Fruit fly (Drosophila melanogaster) whole organism: ENCODE results near the gene CheA75a.

ENCODE experiments used
- CG8478 ChIP-seq: fragments of >200 bp; optimal IDR thresholded peaks from 2 replicates; lab custom pipeline; 2018; ENCODE audit warnings: inconsistent platforms
- Dll ChIP-seq: fragments of >200 bp; optimal IDR thresholded peaks from 2 replicates; lab custom pipeline; 2017
- EcR ChIP-seq, 2 experiments: fragments of >200 bp; optimal IDR thresholded peaks; 2 replicates each; lab custom pipeline; 2017; ENCODE audit warnings: missing biosample characterization in 2 of 2, missing genetic modification characterization in 2 of 2, missing genetic modification reagents in 2 of 2
- pan ChIP-seq: fragments of >200 bp; optimal IDR thresholded peaks from 2 replicates; lab custom pipeline; 2017
- psq ChIP-seq: fragments of >200 bp; optimal IDR thresholded peaks from 2 replicates; lab custom pipeline; 2017
- usp ChIP-seq: fragments of >200 bp; optimal IDR thresholded peaks from 2 replicates; lab custom pipeline; 2017; ENCODE audit warnings: missing biosample characterization, missing genetic modification characterization, mixed read lengths

Gene CheA75a

DNA sequence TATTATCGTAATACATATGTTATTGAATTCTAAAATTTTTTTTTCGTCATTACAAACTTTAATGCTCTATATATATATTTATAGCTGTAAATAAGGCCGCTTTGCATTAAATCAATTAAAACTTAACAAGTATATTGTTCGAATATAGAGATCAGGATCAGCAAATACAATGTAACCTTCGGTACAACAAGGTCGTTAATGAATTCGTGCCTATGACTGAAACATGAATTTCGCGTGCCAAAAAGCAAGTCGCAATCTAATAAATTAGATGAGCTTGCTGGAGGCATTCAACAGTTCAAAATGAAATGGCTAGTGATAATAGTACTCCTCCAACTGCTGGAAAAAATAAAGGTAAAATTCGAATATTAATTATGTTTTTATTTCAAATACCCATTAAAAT is at the start of gene CheA75a:
CheA75a (plus strand) TSS at position 301 of the 400 bp plus-strand sequence.
- TF ChIP-seq Dll (no peak), pan (lab: Kevin White, UChicago) (no peak), CG8478 (lab: Kevin White, UChicago) (no peak), EcR (GFP tag; optimal IDR thresholded peaks at IDR 0.05; lab: Kevin White, UChicago) (no peak), psq (lab: Kevin White, UChicago) (no peak), usp (no peak)

DNA sequence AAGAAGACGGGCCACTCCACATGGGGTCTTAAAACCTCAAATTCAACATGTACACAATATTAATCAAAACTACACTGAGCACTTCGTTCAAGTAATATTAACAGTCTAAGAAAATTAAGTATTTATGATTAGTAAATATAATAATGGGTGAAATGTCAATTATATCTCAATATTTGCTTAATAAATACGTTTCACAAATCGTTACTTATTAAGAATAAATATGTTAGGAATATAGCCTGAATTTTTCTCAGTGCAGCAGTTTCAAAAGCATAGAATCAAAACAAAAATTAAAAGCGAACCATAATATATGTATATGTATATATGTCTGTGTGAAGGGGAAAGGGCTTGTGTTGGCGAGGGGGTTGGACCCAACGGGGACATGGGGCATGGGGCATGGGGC is 47.9 kb upstream of the CheA75a start:
- no peak for TF ChIP-seq psq (lab: Kevin White, UChicago)

DNA sequence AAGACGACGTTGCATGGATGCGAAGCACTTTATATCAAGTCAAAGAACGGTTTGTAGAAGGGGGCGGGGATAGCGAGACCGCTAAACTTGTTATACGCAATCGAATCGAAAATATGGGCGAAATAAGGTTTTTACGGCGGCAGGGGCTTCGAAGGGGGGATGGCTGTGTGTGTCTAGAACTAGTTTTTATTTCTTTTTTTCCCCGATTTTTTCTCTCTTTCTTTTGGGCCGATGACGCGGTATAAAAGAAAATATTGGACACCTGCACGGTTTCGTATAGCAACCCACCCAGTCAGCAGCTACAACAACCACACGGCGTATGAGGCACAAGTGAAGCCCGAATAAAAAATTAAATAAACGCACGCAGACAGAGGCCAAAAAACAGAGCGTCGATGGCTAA is 47.5 kb upstream of the CheA75a start:
- TF ChIP-seq usp: no peak
- no peak for TF ChIP-seq pan (lab: Kevin White, UChicago)
- TF ChIP-seq psq (lab: Kevin White, UChicago): no peak
- no peak for TF ChIP-seq EcR (GFP tag; optimal IDR thresholded peaks at IDR 0.05; lab: Kevin White, UChicago)
- no peak for TF ChIP-seq CG8478 (lab: Kevin White, UChicago)
- no peak for TF ChIP-seq Dll

DNA sequence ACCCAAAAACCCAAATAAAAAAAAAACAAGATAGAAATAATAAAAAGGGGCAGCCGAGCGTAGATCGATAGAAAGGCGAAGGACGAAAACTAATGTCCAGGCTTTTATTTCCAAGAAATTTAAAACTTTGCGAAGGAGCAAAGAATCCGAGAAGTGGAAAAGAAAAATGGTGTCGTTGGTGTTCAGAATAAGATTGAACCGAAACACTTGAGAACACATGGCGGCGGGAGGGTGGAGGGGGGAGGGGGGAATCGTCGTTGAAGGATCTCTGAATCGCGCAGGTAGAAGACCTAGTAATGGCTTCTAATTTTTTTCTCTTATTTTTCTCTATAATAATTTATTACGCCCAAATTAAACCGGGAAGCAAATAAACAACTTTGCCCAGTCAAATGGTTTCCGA is 46.4 kb upstream of the CheA75a start:
- no peak for TF ChIP-seq CG8478 (lab: Kevin White, UChicago)
- no peak for TF ChIP-seq pan (lab: Kevin White, UChicago)
- TF ChIP-seq EcR (GFP tag; optimal IDR thresholded peaks at IDR 0.05; lab: Kevin White, UChicago): no peak
- no peak for TF ChIP-seq psq (lab: Kevin White, UChicago)
- no peak for TF ChIP-seq Dll
- no peak for TF ChIP-seq usp

DNA sequence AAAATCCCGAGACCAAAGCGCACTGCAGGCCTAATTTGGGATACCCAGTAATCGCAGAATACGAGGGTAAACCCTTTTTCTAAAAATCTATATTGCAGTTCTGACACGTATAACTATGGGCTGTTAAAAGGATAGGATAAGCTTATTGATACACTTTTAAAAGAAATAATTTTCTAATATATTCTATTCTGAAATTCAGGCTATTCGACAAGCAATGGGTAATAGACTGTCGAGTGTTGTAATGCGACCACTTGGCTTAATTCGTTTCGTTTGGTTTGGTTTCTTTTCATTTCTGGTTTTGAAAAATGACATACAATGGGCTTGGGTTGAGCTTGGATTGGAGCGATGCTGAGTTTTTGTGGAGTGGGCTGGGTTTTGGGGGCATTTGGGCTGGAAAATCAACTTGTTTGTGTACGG is 39.6 kb upstream of the CheA75a start:
- peak; percentile 75 for TF ChIP-seq pan (lab: Kevin White, UChicago)
- no peak for TF ChIP-seq EcR (GFP tag; optimal IDR thresholded peaks at IDR 0.05; lab: Kevin White, UChicago)

DNA sequence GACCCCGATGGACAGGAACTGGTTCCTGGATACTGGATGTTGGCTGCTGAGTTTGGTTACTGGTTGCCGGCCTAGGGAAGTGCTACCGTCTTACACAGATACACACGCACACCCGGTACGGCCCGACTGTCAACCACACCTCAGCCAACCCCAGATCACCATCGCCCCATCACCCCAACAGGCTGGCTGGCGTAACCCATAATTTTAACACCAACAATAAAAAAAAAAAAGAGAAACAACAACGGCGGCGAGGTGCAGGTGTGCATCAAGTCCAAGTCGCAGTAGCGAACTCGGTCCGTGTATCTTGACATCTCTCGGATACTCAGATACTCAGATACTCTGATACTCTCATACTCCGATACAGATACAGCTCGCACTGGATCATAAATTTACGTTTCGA is 38.1 kb upstream of the CheA75a start:
- TF ChIP-seq psq (lab: Kevin White, UChicago) (no peak), Dll (peak; percentile 37)

DNA sequence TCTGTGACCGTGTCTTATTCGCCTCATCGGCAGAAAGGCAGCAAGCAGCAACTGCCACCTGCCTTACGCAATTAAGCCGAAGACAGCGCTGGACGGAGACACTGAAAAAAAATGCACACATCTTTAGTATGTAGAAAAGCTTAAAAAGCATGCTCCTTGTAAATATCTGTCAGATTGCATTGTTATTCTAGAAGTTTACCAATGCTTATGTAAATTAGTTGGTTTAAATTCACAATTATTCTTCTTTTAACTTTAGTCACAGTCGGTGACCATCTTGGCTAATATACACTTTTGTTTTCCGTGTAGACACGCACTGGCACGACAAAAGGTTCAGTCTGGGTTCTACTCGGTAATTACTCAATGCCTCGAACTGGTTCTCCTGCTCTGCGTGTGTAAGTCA is 36.2 kb upstream of the CheA75a start:
- TF ChIP-seq pan (lab: Kevin White, UChicago): no peak
- peak in 1 of 2 experiments; percentile 11 for TF ChIP-seq EcR (GFP tag; optimal IDR thresholded peaks at IDR 0.05; lab: Kevin White, UChicago)

DNA sequence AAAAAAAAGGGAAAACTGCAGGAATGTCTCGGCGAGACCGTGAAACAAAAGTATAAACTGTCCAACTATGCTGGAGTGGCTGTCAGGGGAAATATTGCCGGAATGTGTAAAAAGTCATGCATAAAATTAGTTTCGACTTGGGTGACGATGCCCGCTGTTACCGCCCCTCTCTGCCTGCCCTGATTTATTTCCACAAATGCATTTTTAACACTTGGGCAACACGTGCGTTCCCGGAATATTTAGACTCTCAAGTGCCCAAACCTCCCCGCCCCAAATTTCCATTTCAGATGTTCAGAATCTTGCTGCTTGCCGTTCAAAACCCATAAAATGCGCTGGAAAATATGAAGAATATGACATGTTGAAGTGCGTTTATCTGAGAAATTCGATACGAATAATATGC is 35.0 kb upstream of the CheA75a start:
- TF ChIP-seq CG8478 (lab: Kevin White, UChicago): no peak

DNA sequence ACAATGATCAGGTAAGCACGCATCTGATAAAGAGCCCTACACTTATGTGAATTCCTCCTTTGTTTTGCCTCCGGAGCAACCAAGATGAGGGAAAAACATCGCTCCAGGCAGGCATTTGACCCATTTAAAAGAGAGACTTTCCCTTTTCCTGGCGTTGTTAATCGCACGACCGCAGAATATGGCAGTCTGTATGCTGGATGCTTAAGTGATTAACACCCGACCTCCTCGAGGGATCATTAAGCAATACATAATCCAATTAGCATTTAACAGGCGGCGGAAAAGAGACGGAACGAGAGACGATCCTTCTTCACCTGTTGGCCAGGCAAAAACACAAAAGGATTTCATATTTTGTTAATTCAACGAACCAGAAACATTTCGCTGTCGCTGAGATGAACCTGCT is 33.4 kb upstream of the CheA75a start:
- TF ChIP-seq pan (lab: Kevin White, UChicago) (no peak), Dll (no peak), EcR (GFP tag; optimal IDR thresholded peaks at IDR 0.05; lab: Kevin White, UChicago) (no peak), psq (lab: Kevin White, UChicago) (no peak), usp (no peak), CG8478 (lab: Kevin White, UChicago) (no peak)

DNA sequence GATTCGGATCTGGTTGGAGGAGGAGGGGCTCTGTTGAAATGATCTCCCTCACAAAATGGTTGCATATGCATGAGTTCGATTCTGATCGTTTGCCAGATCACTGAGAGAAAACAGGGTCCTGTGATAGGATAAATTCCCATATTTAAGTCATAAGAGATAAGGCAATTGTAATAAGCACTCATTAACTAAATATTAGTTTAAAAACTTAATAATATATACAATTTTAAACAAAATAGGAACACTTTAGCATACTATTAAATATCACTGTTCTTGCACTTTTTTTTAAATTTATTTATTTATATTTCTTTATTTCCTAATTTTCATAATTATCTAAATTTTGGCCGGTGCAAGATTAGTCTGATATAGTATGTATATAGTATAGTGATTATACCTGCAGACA is 32.5 kb upstream of the CheA75a start:
- no peak for TF ChIP-seq psq (lab: Kevin White, UChicago)
- no peak for TF ChIP-seq EcR (GFP tag; optimal IDR thresholded peaks at IDR 0.05; lab: Kevin White, UChicago)

DNA sequence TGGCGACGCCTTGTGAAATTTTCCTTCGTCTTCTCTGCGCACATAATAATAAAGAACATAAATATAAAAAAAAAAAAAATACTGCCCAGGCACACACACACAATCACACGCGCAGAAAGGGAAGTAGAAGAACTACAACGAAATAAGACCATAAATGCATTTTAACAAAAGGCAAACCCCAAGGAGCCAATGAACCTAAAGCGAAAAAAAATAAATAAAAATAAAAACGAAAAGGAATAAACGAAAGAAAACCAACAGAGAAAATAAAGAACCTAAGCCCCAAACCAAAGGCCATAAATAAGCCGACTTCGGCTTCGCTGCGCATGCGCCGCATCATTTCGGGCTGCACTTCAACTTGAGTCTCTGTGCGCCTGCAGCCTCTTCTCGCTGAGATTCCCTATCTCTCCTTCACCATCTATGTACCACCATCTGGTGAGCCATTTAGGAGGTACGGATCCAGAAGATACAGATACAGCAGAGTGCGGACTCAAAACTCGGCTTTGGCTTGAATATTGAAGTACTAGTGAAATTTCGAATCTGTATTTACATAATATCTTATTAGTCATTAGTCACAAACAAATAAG is 30.5 kb upstream of the CheA75a start:
- no peak for TF ChIP-seq Dll
- no peak for TF ChIP-seq usp
- TF ChIP-seq psq (lab: Kevin White, UChicago): no peak
- no peak for TF ChIP-seq pan (lab: Kevin White, UChicago)
- no peak for TF ChIP-seq EcR (GFP tag; optimal IDR thresholded peaks at IDR 0.05; lab: Kevin White, UChicago)
- TF ChIP-seq CG8478 (lab: Kevin White, UChicago): no peak

DNA sequence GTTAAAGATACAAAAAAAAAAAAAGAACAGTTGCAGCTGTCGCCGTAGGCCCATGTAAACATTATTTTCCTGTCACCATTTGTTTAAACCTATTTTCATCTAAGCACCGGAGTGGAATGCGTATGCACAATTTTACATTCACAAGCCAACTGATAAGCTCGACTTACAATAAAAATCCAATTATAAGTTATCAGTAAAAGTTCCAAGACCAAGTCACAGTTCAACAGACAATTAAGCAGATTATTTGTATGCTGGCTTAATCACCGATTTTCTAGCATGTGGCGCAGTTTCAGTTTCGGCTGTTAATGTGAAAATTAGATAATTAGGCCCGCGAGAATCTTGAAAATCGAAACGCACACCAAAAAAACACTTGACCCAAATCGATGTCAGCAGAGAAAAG is 29.6 kb upstream of the CheA75a start:
- no peak for TF ChIP-seq usp
- no peak for TF ChIP-seq pan (lab: Kevin White, UChicago)
- no peak for TF ChIP-seq CG8478 (lab: Kevin White, UChicago)
- no peak for TF ChIP-seq EcR (GFP tag; optimal IDR thresholded peaks at IDR 0.05; lab: Kevin White, UChicago)
- TF ChIP-seq psq (lab: Kevin White, UChicago): no peak
- TF ChIP-seq Dll: no peak

DNA sequence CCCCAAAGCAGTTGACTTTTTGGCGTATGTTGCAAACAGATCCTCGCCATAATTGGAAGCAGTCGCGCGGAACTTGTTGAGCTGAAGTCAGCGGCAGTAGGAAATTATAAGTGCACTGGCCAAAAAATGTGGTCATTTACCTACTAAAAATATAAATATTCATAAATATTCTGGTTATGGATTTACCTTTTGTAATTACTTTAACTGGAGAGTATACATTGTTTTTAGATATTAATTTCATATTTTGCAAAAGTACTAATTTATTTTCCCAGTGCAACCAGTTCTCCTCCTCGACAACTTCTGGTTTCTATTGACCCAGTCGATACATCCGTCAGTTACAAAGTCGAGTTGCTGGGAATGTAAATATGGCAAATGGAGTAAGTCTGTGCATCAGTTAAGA is 28.5 kb upstream of the CheA75a start:
- TF ChIP-seq psq (lab: Kevin White, UChicago) (no peak), Dll (no peak), usp (no peak), EcR (GFP tag; optimal IDR thresholded peaks at IDR 0.05; lab: Kevin White, UChicago) (no peak), CG8478 (lab: Kevin White, UChicago) (no peak), pan (lab: Kevin White, UChicago) (no peak)
